Worm (Caenorhabditis elegans) whole organism, L4 larva: ENCODE measurements around the gene F47B8.18.
A peak's percentile ranks its signal among the peaks of the same experiment; 100 is the strongest.

Experiments
- F10B5.3 ChIP-seq: sonication (generic microtip); optimal IDR thresholded peaks from 2 replicates; lab custom pipeline; 2016; ENCODE audit warnings: mild to moderate bottlenecking, missing genetic modification characterization, missing compliant biosample characterization
- F37D6.2 ChIP-seq: sonication (generic microtip); optimal IDR thresholded peaks from 2 replicates; lab custom pipeline; 2016; ENCODE audit warnings: mild to moderate bottlenecking, missing genetic modification characterization, missing compliant biosample characterization
- F49E8.2 ChIP-seq: sonication (generic microtip); optimal IDR thresholded peaks from 2 replicates; lab custom pipeline; 2016; ENCODE audit warnings: missing compliant biosample characterization, mild to moderate bottlenecking, missing genetic modification characterization, borderline replicate concordance
- T26A8.4 ChIP-seq: fragments of 200-800 bp; sonication (Bioruptor generic); IDR thresholded peaks from 2 replicates; pipeline ENCODE4 v1.3.6; 2022; ENCODE audit warnings: missing genetic modification characterization, missing compliant biosample characterization
- Y105C5A.15 ChIP-seq: fragments of 200-800 bp; sonication (Bioruptor generic); IDR thresholded peaks from 2 replicates; pipeline ENCODE4 v1.3.6; 2022; ENCODE audit warnings: missing genetic modification characterization, missing compliant biosample characterization
- aha-1 ChIP-seq: fragments of 150-350 bp; peaks from one replicate; lab custom pipeline; 2014; ENCODE audit warnings: missing biosample characterization, missing genetic modification characterization
- ceh-20 ChIP-seq: fragments of 200-800 bp; sonication (Bioruptor generic); IDR thresholded peaks from 2 replicates; pipeline ENCODE4 v1.3.6; 2022; ENCODE audit warnings: missing genetic modification reagents, missing genetic modification characterization, missing compliant biosample characterization
- ceh-32 ChIP-seq: sonication (generic microtip); optimal IDR thresholded peaks from 2 replicates; lab custom pipeline; 2016; ENCODE audit warnings: mild to moderate bottlenecking, missing genetic modification characterization, missing compliant biosample characterization; ENCODE audit not compliant: poor library complexity
- ceh-44 ChIP-seq: fragments of 200-800 bp; sonication (Bioruptor generic); IDR thresholded peaks from 2 replicates; pipeline ENCODE4 v1.3.6; 2022; ENCODE audit warnings: missing genetic modification reagents, missing genetic modification characterization, missing compliant biosample characterization
- ceh-62 ChIP-seq: sonication (generic microtip); optimal IDR thresholded peaks from 2 replicates; lab custom pipeline; 2017; ENCODE audit warnings: missing biosample characterization, missing genetic modification characterization
- ceh-82 ChIP-seq: sonication (generic microtip); optimal IDR thresholded peaks from 2 replicates; lab custom pipeline; 2017; ENCODE audit warnings: missing biosample characterization, missing genetic modification characterization
- daf-16 ChIP-seq, 3 experiments: sonication (generic microtip); optimal IDR thresholded peaks; 2 replicates each; lab custom pipeline; 2016 to 2017; ENCODE audit warnings: missing genetic modification characterization in 3 of 3, missing genetic modification reagents in 3 of 3, mild to moderate bottlenecking in 2 of 3, missing compliant biosample characterization in 2 of 3, missing biosample characterization in 1 of 3, moderate library complexity in 1 of 3
- daf-19 ChIP-seq: fragments of 200-800 bp; sonication (Bioruptor generic); conservative IDR thresholded peaks from 2 replicates; pipeline ENCODE4 v1.3.6; 2022; ENCODE audit warnings: missing genetic modification characterization, missing compliant biosample characterization
- dmd-6 ChIP-seq: fragments of 200-800 bp; sonication (Bioruptor generic); IDR thresholded peaks from 2 replicates; pipeline ENCODE4 v1.3.6; 2022; ENCODE audit warnings: missing genetic modification reagents, missing genetic modification characterization, missing compliant biosample characterization
- duxl-1 ChIP-seq: sonication (generic microtip); optimal IDR thresholded peaks from 2 replicates; lab custom pipeline; 2016; ENCODE audit warnings: mild to moderate bottlenecking, missing genetic modification characterization, moderate library complexity, missing compliant biosample characterization; ENCODE audit not compliant: poor library complexity
- dve-1 ChIP-seq: sonication (generic microtip); optimal IDR thresholded peaks from 2 replicates; lab custom pipeline; 2017; ENCODE audit warnings: antibody characterized with exemption, mild to moderate bottlenecking, missing genetic modification characterization, missing compliant biosample characterization; ENCODE audit not compliant: insufficient read depth
- egl-27 ChIP-seq: sonication (generic microtip); optimal IDR thresholded peaks from 3 replicates; lab custom pipeline; 2017; ENCODE audit warnings: missing biosample characterization, missing genetic modification reagents, missing genetic modification characterization
- hlh-11 ChIP-seq: fragments of 200-800 bp; sonication (Bioruptor generic); optimal IDR thresholded peaks from 2 replicates; lab custom pipeline; 2018; ENCODE audit warnings: mild to moderate bottlenecking, missing genetic modification characterization, missing compliant biosample characterization
- hlh-30 ChIP-seq: sonication (generic microtip); optimal IDR thresholded peaks from 2 replicates; lab custom pipeline; 2017; ENCODE audit warnings: antibody characterized with exemption, mild to moderate bottlenecking, missing genetic modification characterization, missing compliant biosample characterization; ENCODE audit not compliant: insufficient read depth
- hmg-1.1 ChIP-seq: fragments of 200-800 bp; sonication (Bioruptor generic); IDR thresholded peaks from 2 replicates; pipeline ENCODE4 v1.3.6; 2022; ENCODE audit warnings: missing genetic modification reagents, missing genetic modification characterization, missing compliant biosample characterization
- lin-13 ChIP-seq: fragments of 150-350 bp; optimal IDR thresholded peaks from 2 replicates; lab custom pipeline; 2014; ENCODE audit warnings: missing biosample characterization, missing genetic modification reagents, missing genetic modification characterization
- lin-38 ChIP-seq: fragments of 200-800 bp; sonication (Bioruptor generic); IDR thresholded peaks from 2 replicates; pipeline ENCODE4 v1.3.6; 2022; ENCODE audit warnings: missing genetic modification reagents, missing genetic modification characterization, missing compliant biosample characterization
- lsy-2 ChIP-seq, 2 experiments: fragments of 150-350 bp in 1 of 2; sonication (generic microtip) in 1 of 2; optimal IDR thresholded peaks; 2 replicates each; lab custom pipeline; 2014 to 2017; ENCODE audit warnings: missing biosample characterization in 2 of 2, missing genetic modification characterization in 2 of 2
- madf-5 ChIP-seq, 2 experiments: fragments of 200-800 bp; sonication (Bioruptor generic); IDR thresholded peaks; 2 replicates each; pipeline ENCODE4 v1.3.6; 2022; ENCODE audit warnings: missing compliant biosample characterization in 2 of 2, missing genetic modification characterization in 2 of 2
- madf-9 ChIP-seq: fragments of 200-800 bp; sonication (Bioruptor generic); conservative IDR thresholded peaks from 2 replicates; pipeline ENCODE4 v1.3.6; 2022; ENCODE audit warnings: missing genetic modification reagents, missing genetic modification characterization, missing compliant biosample characterization
- mep-1 ChIP-seq: fragments of 150-350 bp; sonication (generic microtip); optimal IDR thresholded peaks from 3 replicates; lab custom pipeline; 2014; ENCODE audit warnings: missing biosample characterization, missing genetic modification characterization
- mes-2 ChIP-seq: sonication (generic microtip); optimal IDR thresholded peaks from 2 replicates; lab custom pipeline; 2016; ENCODE audit warnings: missing genotype, mild to moderate bottlenecking, missing genetic modification characterization, missing compliant biosample characterization; ENCODE audit not compliant: poor library complexity, severe bottlenecking
- mxl-3 ChIP-seq: fragments of 200-800 bp; sonication (Bioruptor generic); optimal IDR thresholded peaks from 2 replicates; lab custom pipeline; 2018; ENCODE audit warnings: mild to moderate bottlenecking, missing genetic modification characterization, missing compliant biosample characterization
- nhr-10 ChIP-seq: fragments of 150-350 bp; optimal IDR thresholded peaks from 2 replicates; lab custom pipeline; 2014; ENCODE audit warnings: missing biosample characterization, missing genetic modification characterization
- nhr-25 ChIP-seq: sonication (generic microtip); optimal IDR thresholded peaks from 2 replicates; lab custom pipeline; 2017; ENCODE audit warnings: missing genetic modification characterization, mild to moderate bottlenecking, missing compliant biosample characterization, antibody characterized with exemption, moderate library complexity, borderline replicate concordance; ENCODE audit not compliant: insufficient read depth
- nhr-28 ChIP-seq: fragments of 150-350 bp; optimal IDR thresholded peaks from 2 replicates; lab custom pipeline; 2014; ENCODE audit warnings: missing biosample characterization, missing genetic modification characterization
- nhr-48 ChIP-seq: sonication (generic microtip); optimal IDR thresholded peaks from 2 replicates; lab custom pipeline; 2016; ENCODE audit warnings: mild to moderate bottlenecking, missing genetic modification characterization, missing compliant biosample characterization
- nhr-6 ChIP-seq: fragments of 150-350 bp; optimal IDR thresholded peaks from 2 replicates; lab custom pipeline; 2014; ENCODE audit warnings: missing biosample characterization, missing genetic modification characterization
- nhr-76 ChIP-seq: fragments of 150-350 bp; optimal IDR thresholded peaks from 2 replicates; lab custom pipeline; 2014; ENCODE audit warnings: missing biosample characterization, missing genetic modification characterization
- pha-4 ChIP-seq, 2 experiments: fragments of 150-350 bp in 1 of 2; fragments of 200-800 bp in 1 of 2; sonication (Bioruptor generic) in 1 of 2; IDR thresholded peaks in 1 of 2; optimal IDR thresholded peaks in 1 of 2; 2 replicates each; pipeline versions ENCODE4 v1.3.6 to Lab custom; 2014 to 2022; ENCODE audit warnings: missing genetic modification characterization in 2 of 2, missing genetic modification reagents in 2 of 2, missing biosample characterization in 1 of 2, missing compliant biosample characterization in 1 of 2
- rbr-2 ChIP-seq: sonication (generic microtip); optimal IDR thresholded peaks from 2 replicates; lab custom pipeline; 2016; ENCODE audit warnings: missing genotype, missing genetic modification characterization, missing compliant biosample characterization
- saeg-2 ChIP-seq: fragments of 200-800 bp; sonication (Bioruptor generic); IDR thresholded peaks from 2 replicates; pipeline ENCODE4 v1.3.6; 2022; ENCODE audit warnings: missing genetic modification reagents, missing genetic modification characterization, missing compliant biosample characterization
- sdz-12 ChIP-seq: fragments of 200-800 bp; sonication (Bioruptor generic); optimal IDR thresholded peaks from 2 replicates; lab custom pipeline; 2018; ENCODE audit warnings: mild to moderate bottlenecking, missing genetic modification characterization, missing compliant biosample characterization
- set-16 ChIP-seq: fragments of 200-800 bp; sonication (Bioruptor generic); IDR thresholded peaks from 2 replicates; pipeline ENCODE4 v1.3.6; 2022; ENCODE audit warnings: missing genetic modification reagents, missing genetic modification characterization, missing compliant biosample characterization
- snpc-1.2 ChIP-seq: fragments of 200-800 bp; sonication (Bioruptor generic); IDR thresholded peaks from 2 replicates; pipeline ENCODE4 v1.3.6; 2022; ENCODE audit warnings: missing genetic modification reagents, missing genetic modification characterization, missing compliant biosample characterization
- unc-130 ChIP-seq: sonication (generic microtip); optimal IDR thresholded peaks from 2 replicates; lab custom pipeline; 2016; ENCODE audit warnings: missing genetic modification reagents, missing genetic modification characterization, missing compliant biosample characterization
- unc-62 ChIP-seq, 3 experiments: fragments of 150-350 bp in 1 of 3; sonication (generic microtip); optimal IDR thresholded peaks in 2 of 3; peaks in 1 of 3; 1 replicate in 1 of 3; 2 replicates in 2 of 3; lab custom pipeline; 2014 to 2017; ENCODE audit warnings: missing biosample characterization in 3 of 3, missing genetic modification characterization in 3 of 3, missing genetic modification reagents in 3 of 3, missing genotype in 1 of 3
- zfp-3 ChIP-seq: fragments of 200-800 bp; sonication (Bioruptor generic); conservative IDR thresholded peaks from 2 replicates; pipeline ENCODE4 v1.3.6; 2022; ENCODE audit warnings: missing genetic modification reagents, missing genetic modification characterization, missing compliant biosample characterization

The F47B8.18 gene

ce11 chrV:14366487-14366962, 41.3 kb upstream of the F47B8.18 start (continued):
- TF ChIP-seq hlh-30 (tag; lab: Kevin White, UChicago) (peak; percentile 91), ceh-82 (tag; lab: Kevin White, UChicago) (no peak), snpc-1.2 (GFP tag; lab: Robert Waterston, UW) (no peak), madf-5 (GFP tag; IDR thresholded peaks at IDR 0.05; lab: Robert Waterston, UW) (no peak), egl-27 (peak; percentile 58), T26A8.4 (0 out of 2 replicates have a peak, but pooled peaks have one; percentile 66), nhr-28 (tag; lab: Kevin White, UChicago) (peak; percentile 78), nhr-76 (no peak), duxl-1 (tag; lab: Kevin White, UChicago) (peak; percentile 27), F49E8.2 (no peak)

- TF ChIP-seq Y105C5A.15 (GFP tag; lab: Robert Waterston, UW) (no peak), unc-62 (GFP tag; optimal IDR thresholded peaks at IDR 0.05 in 1 of 2; lab: Kevin White, UChicago) (peak in 1 of 2 experiments; percentile 44), unc-62 (tag; optimal IDR thresholded peaks at IDR 0.05; lab: Kevin White, UChicago) (no peak), ceh-32 (no peak), egl-27 (no peak), F37D6.2 (tag; lab: Kevin White, UChicago) (no peak), madf-5 (GFP tag; IDR thresholded peaks at IDR 0.05; lab: Robert Waterston, UW) (no peak), hlh-30 (tag; lab: Kevin White, UChicago) (peak; percentile 17), dve-1 (tag; lab: Kevin White, UChicago) (peak; percentile 7), set-16 (peak; percentile 38; the same call in 1 of the 2 replicates), daf-19 (GFP tag; lab: Robert Waterston, UW) (peak; percentile 68; the same call in 1 of the 2 replicates), madf-9 (GFP tag; lab: Robert Waterston, UW) (no peak), lin-38 (peak; percentile 30), hmg-1.1 (GFP tag; lab: Robert Waterston, UW) (peak; percentile 62), dmd-6 (GFP tag; lab: Robert Waterston, UW) (peak; percentile 23), ceh-62 (no peak), nhr-48 (tag; lab: Kevin White, UChicago) (peak; percentile 38), mes-2 (tag; lab: Kevin White, UChicago) (peak; percentile 38), nhr-25 (tag; lab: Kevin White, UChicago) (peak; percentile 96), lin-13 (no peak), T26A8.4 (peak; percentile 25; the same call in 1 of the 2 replicates), hlh-11 (peak; percentile 58), nhr-6 (tag; lab: Kevin White, UChicago) (peak; percentile 57), nhr-10 (tag; lab: Kevin White, UChicago) (no peak), pha-4 (GFP tag; IDR thresholded peaks at IDR 0.05; lab: Robert Waterston, UW) (peak; percentile 44; the same call in 1 of the 2 replicates), pha-4 (tag; optimal IDR thresholded peaks at IDR 0.05; lab: Kevin White, UChicago) (no peak), duxl-1 (tag; lab: Kevin White, UChicago) (peak; percentile 9), mxl-3 (peak; percentile 52), sdz-12 (GFP tag; lab: Kevin White, UChicago) (no peak), lsy-2 (tag; optimal IDR thresholded peaks at IDR 0.05; lab: Kevin White, UChicago) (peak; percentile 51 to 88), zfp-3 (GFP tag; lab: Robert Waterston, UW) (0 out of 2 replicates have a peak, but pooled peaks have one; percentile 8), ceh-20 (GFP tag; lab: Robert Waterston, UW) (0 out of 2 replicates have a peak, but pooled peaks have one; percentile 30), saeg-2 (no peak), aha-1 (peak; percentile 98), rbr-2 (tag; lab: Kevin White, UChicago) (peak; percentile 26), ceh-44 (GFP tag; lab: Robert Waterston, UW) (no peak), nhr-28 (tag; lab: Kevin White, UChicago) (peak; percentile 26), daf-16 (GFP tag; optimal IDR thresholded peaks at IDR 0.05; lab: Kevin White, UChicago) (no peak), daf-16 (tag; optimal IDR thresholded peaks at IDR 0.05; lab: Kevin White, UChicago) (no peak), F10B5.3 (tag; lab: Kevin White, UChicago) (no peak), mep-1 (tag; lab: Kevin White, UChicago) (peak; percentile 52), unc-130 (GFP tag; lab: Kevin White, UChicago) (no peak)
These were observed 39.5 kb upstream of the F47B8.18 start for ce11 chrV:14364586-14365248.
